Worm (Caenorhabditis elegans) whole organism, L3 larva: ENCODE data around the gene F54E4.4.

Source experiments
- ceh-16 ChIP-seq: sonication (generic microtip); optimal IDR thresholded peaks from 2 replicates; lab custom pipeline; 2017; ENCODE audit warnings: missing biosample characterization, missing genetic modification characterization
- elt-1 ChIP-seq: fragments of 150-350 bp; optimal IDR thresholded peaks from 2 replicates; lab custom pipeline; 2014; ENCODE audit warnings: missing biosample characterization, missing genetic modification characterization
- fkh-10 ChIP-seq: sonication (generic microtip); optimal IDR thresholded peaks from 2 replicates; lab custom pipeline; 2017; ENCODE audit warnings: missing biosample characterization, missing genetic modification reagents, missing genetic modification characterization
- lsy-12 ChIP-seq: sonication (generic microtip); optimal IDR thresholded peaks from 2 replicates; lab custom pipeline; 2016; ENCODE audit warnings: mild to moderate bottlenecking, missing genetic modification characterization, missing compliant biosample characterization
- nhr-23 ChIP-seq: fragments of 150-350 bp; optimal IDR thresholded peaks from 2 replicates; lab custom pipeline; 2014; ENCODE audit warnings: missing biosample characterization, missing genetic modification reagents, missing genetic modification characterization
- nhr-237 ChIP-seq: fragments of 150-350 bp; optimal IDR thresholded peaks from 2 replicates; lab custom pipeline; 2014; ENCODE audit warnings: missing biosample characterization, missing genetic modification characterization
- nhr-28 ChIP-seq: fragments of 150-350 bp; optimal IDR thresholded peaks from 2 replicates; lab custom pipeline; 2014; ENCODE audit warnings: missing biosample characterization, missing genetic modification characterization
- nhr-76 ChIP-seq: fragments of 150-350 bp; sonication (generic microtip); optimal IDR thresholded peaks from 5 replicates; lab custom pipeline; 2014; ENCODE audit warnings: missing biosample characterization, missing genetic modification characterization
- pha-4 ChIP-seq: fragments of 150-350 bp; optimal IDR thresholded peaks from 2 replicates; lab custom pipeline; 2014; ENCODE audit warnings: missing biosample characterization, missing genetic modification reagents, missing genetic modification characterization
- pqm-1 ChIP-seq: fragments of 150-350 bp; optimal IDR thresholded peaks from 2 replicates; lab custom pipeline; 2017; ENCODE audit warnings: missing biosample characterization, missing genetic modification characterization, inconsistent platforms
- ztf-11 ChIP-seq: fragments of 150-350 bp; optimal IDR thresholded peaks from 2 replicates; lab custom pipeline; 2014; ENCODE audit warnings: missing biosample characterization, missing genetic modification characterization

ce11 chrX:14662460-14662859 is 17.2 kb upstream of the F54E4.4 start:
- TF ChIP-seq nhr-237 (tag; lab: Kevin White, UChicago) (no peak), pqm-1 (no peak), pha-4 (tag; lab: Kevin White, UChicago) (no peak), nhr-28 (tag; lab: Kevin White, UChicago) (no peak), ztf-11 (no peak), nhr-23 (no peak), elt-1 (tag; lab: Kevin White, UChicago) (no peak), lsy-12 (no peak), fkh-10 (no peak), nhr-76 (tag; lab: Kevin White, UChicago) (no peak), ceh-16 (tag; lab: Kevin White, UChicago) (no peak)
